Fruit fly (Drosophila melanogaster) whole organism, prepupa: ENCODE results near the gene CG7484.

ENCODE experiments used
- Blimp-1 ChIP-seq: fragments of 200-800 bp; sonication (Bioruptor generic); optimal IDR thresholded peaks from 3 replicates; lab custom pipeline; 2017; ENCODE audit warnings: missing biosample characterization, missing genetic modification characterization, mild to moderate bottlenecking, moderate library complexity, missing genetic modification reagents
- CG11294 ChIP-seq: fragments of 200-800 bp; sonication (Bioruptor generic); IDR thresholded peaks from 2 replicates; pipeline ENCODE4 v1.3.6; 2022; ENCODE audit warnings: missing biosample characterization, missing genetic modification characterization
- CG11762 ChIP-seq: fragments of 200-800 bp; sonication (Bioruptor generic); optimal IDR thresholded peaks from 3 replicates; lab custom pipeline; 2016; ENCODE audit warnings: missing biosample characterization, missing genetic modification characterization; ENCODE audit not compliant: insufficient read depth
- CG11902 ChIP-seq: fragments of 200-800 bp; sonication (Bioruptor generic); optimal IDR thresholded peaks from 3 replicates; lab custom pipeline; 2016; ENCODE audit warnings: missing biosample characterization, missing genetic modification characterization
- CG15336 ChIP-seq: fragments of 200-800 bp; sonication (Bioruptor generic); IDR thresholded peaks from 2 replicates; pipeline ENCODE4 v1.3.6; 2022; ENCODE audit warnings: missing biosample characterization, missing genetic modification characterization
- CG1621 ChIP-seq: fragments of 200-800 bp; sonication (Bioruptor generic); optimal IDR thresholded peaks from 3 replicates; lab custom pipeline; 2018; ENCODE audit warnings: missing biosample characterization, mild to moderate bottlenecking, missing genetic modification characterization
- CG32006 ChIP-seq: fragments of 200-800 bp; sonication (Bioruptor generic); optimal IDR thresholded peaks from 3 replicates; lab custom pipeline; 2017; ENCODE audit warnings: missing biosample characterization, mild to moderate bottlenecking, missing genetic modification characterization
- CG34406 ChIP-seq: fragments of 200-800 bp; sonication (Bioruptor generic); optimal IDR thresholded peaks from 3 replicates; lab custom pipeline; 2016; ENCODE audit warnings: missing biosample characterization, missing genetic modification characterization
- CG4318 ChIP-seq: fragments of 200-800 bp; sonication (Bioruptor generic); optimal IDR thresholded peaks from 3 replicates; lab custom pipeline; 2017; ENCODE audit warnings: missing biosample characterization, mild to moderate bottlenecking, missing genetic modification characterization
- CG6163 ChIP-seq: fragments of 200-800 bp; sonication (Bioruptor generic); IDR thresholded peaks from 3 replicates; pipeline ENCODE4 v1.3.6; 2022; ENCODE audit warnings: missing biosample characterization, missing genetic modification characterization
- CG6808 ChIP-seq: fragments of 200-800 bp; sonication (Bioruptor generic); optimal IDR thresholded peaks from 3 replicates; lab custom pipeline; 2017; ENCODE audit warnings: missing biosample characterization, missing genetic modification characterization, mild to moderate bottlenecking, moderate library complexity, missing genetic modification reagents
- CG6854 ChIP-seq: fragments of 200-800 bp; sonication (Bioruptor generic); optimal IDR thresholded peaks from 2 replicates; lab custom pipeline; 2017; ENCODE audit warnings: missing biosample characterization, mild to moderate bottlenecking, missing genetic modification characterization
- CG7368 ChIP-seq: fragments of 200-800 bp; sonication (Bioruptor generic); optimal IDR thresholded peaks from 3 replicates; lab custom pipeline; 2016; ENCODE audit warnings: missing biosample characterization, missing genetic modification characterization
- CG8119 ChIP-seq: fragments of 200-800 bp; sonication (Bioruptor generic); IDR thresholded peaks from 3 replicates; pipeline ENCODE4 v1.3.6; 2022; ENCODE audit warnings: missing biosample characterization, missing genetic modification characterization
- CG8319 ChIP-seq: fragments of 200-800 bp; sonication (Bioruptor generic); optimal IDR thresholded peaks from 3 replicates; lab custom pipeline; 2016; ENCODE audit warnings: missing biosample characterization, missing genetic modification characterization
- CG8632 ChIP-seq: fragments of 200-800 bp; sonication (Bioruptor generic); optimal IDR thresholded peaks from 3 replicates; lab custom pipeline; 2016; ENCODE audit warnings: missing biosample characterization, missing genetic modification characterization
- Ets21C ChIP-seq: fragments of 200-800 bp; sonication (Bioruptor generic); optimal IDR thresholded peaks from 3 replicates; lab custom pipeline; 2016; ENCODE audit warnings: missing biosample characterization, missing genetic modification characterization
- Ets96B ChIP-seq: fragments of 200-800 bp; optimal IDR thresholded peaks from 2 replicates; lab custom pipeline; 2019; ENCODE audit warnings: missing biosample characterization, mild to moderate bottlenecking, missing genetic modification characterization, moderate library complexity
- Hr38 ChIP-seq: sonication (Bioruptor generic); optimal IDR thresholded peaks from 2 replicates; lab custom pipeline; 2016; ENCODE audit warnings: missing biosample characterization, missing genetic modification characterization
- Lpt ChIP-seq: fragments of 200-800 bp; sonication (Bioruptor generic); optimal IDR thresholded peaks from 3 replicates; lab custom pipeline; 2016; ENCODE audit warnings: missing biosample characterization, missing genetic modification characterization
- Met ChIP-seq: fragments of 200-800 bp; sonication (Bioruptor generic); optimal IDR thresholded peaks from 3 replicates; lab custom pipeline; 2016; ENCODE audit warnings: missing biosample characterization, missing genetic modification characterization
- OdsH ChIP-seq: fragments of 200-800 bp; sonication (Bioruptor generic); optimal IDR thresholded peaks from 3 replicates; lab custom pipeline; 2016; ENCODE audit warnings: missing biosample characterization, missing genetic modification characterization
- Smox ChIP-seq: fragments of 200-800 bp; sonication (Bioruptor generic); optimal IDR thresholded peaks from 3 replicates; lab custom pipeline; 2016; ENCODE audit warnings: missing biosample characterization, missing genetic modification characterization
- Sox14 ChIP-seq: fragments of 200-800 bp; sonication (Bioruptor generic); optimal IDR thresholded peaks from 3 replicates; lab custom pipeline; 2016; ENCODE audit warnings: missing biosample characterization, missing genetic modification characterization
- dsx ChIP-seq: fragments of 200-800 bp; optimal IDR thresholded peaks from 3 replicates; lab custom pipeline; 2019; ENCODE audit warnings: missing biosample characterization, mild to moderate bottlenecking, missing genetic modification characterization, moderate library complexity; ENCODE audit not compliant: poor library complexity, severe bottlenecking
- eg ChIP-seq: fragments of 200-800 bp; sonication (Bioruptor generic); IDR thresholded peaks from 3 replicates; pipeline ENCODE4 v1.3.6; 2022; ENCODE audit warnings: missing biosample characterization, missing genetic modification characterization
- esn ChIP-seq: fragments of 200-800 bp; sonication (Bioruptor generic); optimal IDR thresholded peaks from 2 replicates; lab custom pipeline; 2016; ENCODE audit warnings: missing biosample characterization, mild to moderate bottlenecking, missing genetic modification characterization, moderate library complexity
- fd59A ChIP-seq: fragments of 200-800 bp; sonication (Bioruptor generic); optimal IDR thresholded peaks from 2 replicates; lab custom pipeline; 2017; ENCODE audit warnings: missing biosample characterization, mild to moderate bottlenecking, missing genetic modification characterization, missing genetic modification reagents
- fd85E ChIP-seq: fragments of 200-800 bp; sonication (Bioruptor generic); optimal IDR thresholded peaks from 3 replicates; lab custom pipeline; 2016; ENCODE audit warnings: missing biosample characterization, missing genetic modification characterization
- net ChIP-seq: fragments of 200-800 bp; sonication (Bioruptor generic); optimal IDR thresholded peaks from 3 replicates; lab custom pipeline; 2016; ENCODE audit warnings: missing biosample characterization, missing genetic modification characterization
- pdm3 ChIP-seq: fragments of 200-800 bp; sonication (Bioruptor generic); optimal IDR thresholded peaks from 3 replicates; lab custom pipeline; 2016; ENCODE audit warnings: missing biosample characterization, missing genetic modification characterization
- svp ChIP-seq: fragments of 200-800 bp; sonication (Bioruptor generic); peaks from one replicate; lab custom pipeline; 2016; ENCODE audit warnings: missing biosample characterization, missing genetic modification characterization
- topi ChIP-seq: fragments of 200-800 bp; sonication (Bioruptor generic); optimal IDR thresholded peaks from 3 replicates; lab custom pipeline; 2016; ENCODE audit warnings: missing biosample characterization, missing genetic modification characterization
- vri ChIP-seq: fragments of 200-800 bp; sonication (Bioruptor generic); optimal IDR thresholded peaks from 3 replicates; lab custom pipeline; 2016; ENCODE audit warnings: missing biosample characterization, mild to moderate bottlenecking, missing genetic modification characterization

The CG7484 gene

DNA sequence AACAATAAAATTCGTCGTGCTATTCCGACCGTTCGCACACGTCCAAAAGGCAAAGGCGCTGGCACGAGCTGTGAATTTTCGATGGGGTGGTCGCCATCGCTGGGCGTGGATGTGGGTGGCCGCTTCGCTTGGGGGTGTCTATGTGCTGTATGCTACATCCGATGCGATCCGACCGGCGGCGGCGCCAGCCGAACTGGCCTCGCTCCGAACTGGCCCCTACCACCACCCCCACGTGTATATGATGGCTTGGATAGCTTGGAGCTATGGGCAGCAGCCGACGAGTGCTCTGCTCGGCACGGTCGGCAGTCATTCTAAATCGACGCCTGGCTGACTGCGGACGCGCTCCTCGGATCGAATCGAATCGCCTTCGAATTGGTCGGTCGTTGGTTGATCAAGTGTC, 21.3 kb upstream of the CG7484 start, which contains the start of gene CG7497:
TSS of gene CG7497 (plus strand) at position 308 of the 400 bp plus-strand sequence.
- TF ChIP-seq Hr38 (GFP tag; lab: Kevin White, UChicago) (no peak), OdsH (GFP tag; lab: Kevin White, UChicago) (no peak), Lpt (GFP tag; lab: Kevin White, UChicago) (no peak), Sox14 (GFP tag; lab: Kevin White, UChicago) (no peak), svp (no peak), topi (GFP tag; lab: Kevin White, UChicago) (no peak), CG6854 (GFP tag; lab: Kevin White, UChicago) (no peak), net (GFP tag; lab: Kevin White, UChicago) (no peak), dsx (GFP tag; lab: Kevin White, UChicago) (no peak), esn (GFP tag; lab: Kevin White, UChicago) (no peak), CG8319 (GFP tag; lab: Kevin White, UChicago) (no peak)

DNA sequence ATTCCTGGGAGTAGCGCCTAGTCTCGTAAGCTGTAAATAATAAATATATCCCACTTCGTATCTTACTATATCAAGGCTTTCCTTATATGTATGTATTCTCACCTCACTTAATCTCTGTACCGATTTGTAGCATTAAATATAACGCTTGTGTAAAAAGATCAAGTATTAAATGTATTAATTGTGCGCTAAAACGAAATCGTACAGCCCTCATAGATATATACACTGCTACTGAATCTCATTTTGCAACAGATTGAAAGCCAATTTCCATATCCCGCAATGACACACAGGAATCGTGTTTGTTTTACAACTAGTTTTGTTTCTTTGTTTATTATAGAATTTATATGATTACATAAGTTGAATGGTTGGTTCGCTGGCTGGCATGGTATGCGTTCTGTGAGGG, 16.6 kb upstream of the CG7484 start:
- TF ChIP-seq fd85E (GFP tag; lab: Kevin White, UChicago) (no peak), Smox (GFP tag; lab: Kevin White, UChicago) (no peak), CG11762 (GFP tag; lab: Kevin White, UChicago) (no peak), CG7368 (GFP tag; lab: Kevin White, UChicago) (no peak), CG6854 (GFP tag; lab: Kevin White, UChicago) (no peak), vri (GFP tag; lab: Kevin White, UChicago) (no peak), CG6163 (GFP tag; lab: Robert Waterston, UW) (no peak)
- TF ChIP-seq, all 60 proteins: peak for 0

DNA sequence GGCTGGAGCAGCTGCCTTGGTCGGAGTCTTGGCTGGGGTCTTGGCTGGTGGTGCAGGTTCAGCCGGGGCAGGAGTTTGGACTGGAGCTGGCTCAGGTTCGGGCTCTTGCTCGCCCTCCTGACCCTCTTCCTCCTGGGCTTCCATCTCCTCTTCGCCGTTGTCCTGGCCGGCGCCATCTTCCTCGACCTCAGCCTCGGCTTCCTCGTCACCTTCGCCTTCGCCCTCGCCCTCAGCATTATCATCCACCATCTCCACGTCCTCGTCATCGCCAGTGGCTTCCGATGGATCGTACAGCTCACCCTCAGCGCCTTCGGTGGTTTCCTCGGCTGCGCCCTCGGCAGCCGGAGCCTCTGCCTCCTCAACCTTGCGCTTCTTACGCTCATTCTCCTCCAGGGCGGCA, 15.8 kb upstream of the CG7484 start:
- TF ChIP-seq CG15336 (no peak), CG6854 (GFP tag; lab: Kevin White, UChicago) (no peak), CG8119 (GFP tag; lab: Robert Waterston, UW) (no peak), svp (no peak), fd59A (GFP tag; lab: Kevin White, UChicago) (no peak), CG8632 (GFP tag; lab: Kevin White, UChicago) (no peak), Smox (GFP tag; lab: Kevin White, UChicago) (no peak)

DNA sequence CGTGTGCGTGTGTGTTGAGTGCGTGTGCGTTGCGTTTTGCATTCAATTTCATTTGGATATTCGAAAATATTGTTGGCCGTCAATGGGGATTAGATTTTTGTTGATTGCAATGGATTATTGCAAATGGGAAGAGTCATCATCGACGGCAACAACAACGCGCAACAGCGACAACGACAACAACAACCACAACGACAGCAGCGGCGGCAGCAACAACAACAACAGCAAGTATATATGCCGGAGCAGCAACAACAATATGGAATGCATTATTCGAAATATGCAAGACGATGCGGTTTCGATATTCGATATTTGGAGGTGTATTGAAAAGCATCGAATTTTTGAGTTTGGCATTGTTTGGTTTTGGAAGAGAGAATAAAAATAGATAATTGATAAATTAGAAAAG, 12.4 kb upstream of the CG7484 start:
- TF ChIP-seq eg = no peak
- no peak for TF ChIP-seq CG7368 (GFP tag; lab: Kevin White, UChicago)
- no peak for TF ChIP-seq CG11294 (GFP tag; lab: Robert Waterston, UW)
- TF ChIP-seq Blimp-1 (GFP tag; lab: Kevin White, UChicago) = no peak
- TF ChIP-seq pdm3 (GFP tag; lab: Kevin White, UChicago) = no peak
- TF ChIP-seq Ets96B (tag; lab: Kevin White, UChicago) = no peak
- TF ChIP-seq CG11762 (GFP tag; lab: Kevin White, UChicago) = no peak
- TF ChIP-seq CG6808 (GFP tag; lab: Kevin White, UChicago) = no peak
- TF ChIP-seq Lpt (GFP tag; lab: Kevin White, UChicago) = no peak
- no peak for TF ChIP-seq CG11902 (GFP tag; lab: Kevin White, UChicago)
- TF ChIP-seq svp = no peak
- TF ChIP-seq CG1621 (tag; lab: Kevin White, UChicago) = no peak
- no peak for TF ChIP-seq CG4318 (GFP tag; lab: Kevin White, UChicago)
- TF ChIP-seq Met (GFP tag; lab: Kevin White, UChicago) = no peak
- no peak for TF ChIP-seq CG32006
- TF ChIP-seq Hr38 (GFP tag; lab: Kevin White, UChicago) = no peak
- no peak for TF ChIP-seq CG6163 (GFP tag; lab: Robert Waterston, UW)
- TF ChIP-seq fd59A (GFP tag; lab: Kevin White, UChicago) = no peak
- no peak for TF ChIP-seq CG34406 (GFP tag; lab: Kevin White, UChicago)
- no peak for TF ChIP-seq Ets21C (GFP tag; lab: Kevin White, UChicago)
